Fruit fly (Drosophila melanogaster) whole organism, adult: Measurements from ENCODE around the gene CG6770.

Experiments
- CG12768 ChIP-seq: fragments of 200-800 bp; sonication (Bioruptor generic); optimal IDR thresholded peaks from 2 replicates; lab custom pipeline; 2017; ENCODE audit warnings: missing biosample characterization, missing genetic modification characterization, mild to moderate bottlenecking, moderate library complexity, missing genetic modification reagents
- CG1620 ChIP-seq: fragments of 200-800 bp; sonication (Bioruptor generic); optimal IDR thresholded peaks from 2 replicates; lab custom pipeline; 2016; ENCODE audit warnings: missing biosample characterization, missing genetic modification characterization
- CG33017 ChIP-seq: fragments of 200-800 bp; sonication (Bioruptor generic); optimal IDR thresholded peaks from 2 replicates; lab custom pipeline; 2018; ENCODE audit warnings: missing biosample characterization, mild to moderate bottlenecking, missing genetic modification characterization, moderate library complexity
- CG7045 ChIP-seq: fragments of 200-800 bp; sonication (Bioruptor generic); optimal IDR thresholded peaks from 2 replicates; lab custom pipeline; 2017; ENCODE audit warnings: missing biosample characterization, mild to moderate bottlenecking, missing genetic modification characterization
- Crg-1 ChIP-seq: fragments of 200-800 bp; sonication (Bioruptor generic); optimal IDR thresholded peaks from 2 replicates; lab custom pipeline; 2016; ENCODE audit warnings: missing biosample characterization, missing genetic modification characterization
- Mnt ChIP-seq: fragments of 200-800 bp; sonication (Bioruptor generic); optimal IDR thresholded peaks from 2 replicates; lab custom pipeline; 2016; ENCODE audit warnings: missing biosample characterization, mild to moderate bottlenecking, missing genetic modification characterization
- bab1 ChIP-seq: fragments of 200-800 bp; sonication (Bioruptor generic); optimal IDR thresholded peaks from 3 replicates; lab custom pipeline; 2019; ENCODE audit warnings: missing biosample characterization, mild to moderate bottlenecking, missing genetic modification characterization, moderate library complexity
- cnc ChIP-seq, 2 experiments: fragments of >200 bp; optimal IDR thresholded peaks; 2 replicates each; lab custom pipeline; 2017
- kay ChIP-seq: fragments of 200-800 bp; sonication (Bioruptor generic); peaks from one replicate; lab custom pipeline; 2016; ENCODE audit warnings: missing biosample characterization, missing genetic modification characterization, borderline replicate concordance
- ovo ChIP-seq: fragments of 200-800 bp; sonication (Bioruptor generic); optimal IDR thresholded peaks from 2 replicates; lab custom pipeline; 2016; ENCODE audit warnings: missing biosample characterization, missing genetic modification characterization
- toe ChIP-seq: fragments of 200-800 bp; sonication (Bioruptor generic); optimal IDR thresholded peaks from 2 replicates; lab custom pipeline; 2016; ENCODE audit warnings: missing biosample characterization, missing genetic modification characterization

DNA sequence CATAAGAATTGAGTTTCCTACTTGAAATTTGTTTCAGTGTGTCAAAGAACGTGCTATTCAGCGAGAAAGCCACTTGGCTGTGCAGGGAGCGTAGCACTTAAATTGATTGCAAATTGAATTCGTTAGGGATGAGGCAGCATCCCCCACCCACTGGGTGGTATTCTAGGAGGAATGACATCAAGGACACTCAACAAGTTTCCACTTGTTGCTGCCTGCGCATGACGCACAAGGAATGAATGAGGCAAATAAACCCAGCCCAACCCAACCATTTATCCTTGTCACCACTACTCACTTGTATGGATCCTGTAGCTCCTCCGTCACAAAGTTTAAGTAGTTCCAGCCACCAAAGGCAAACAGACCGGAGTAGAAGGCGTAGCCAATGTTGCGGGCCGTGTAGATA lies 7.4 kb upstream of the CG6770 start:
- TF ChIP-seq CG7045: no peak
- no peak for TF ChIP-seq ovo (GFP tag; lab: Kevin White, UChicago)
- TF ChIP-seq toe (GFP tag; lab: Kevin White, UChicago): no peak
- no peak for TF ChIP-seq CG33017 (tag; lab: Kevin White, UChicago)
- TF ChIP-seq Mnt: no peak
- no peak for TF ChIP-seq CG12768
- no peak for TF ChIP-seq bab1 (GFP tag; lab: Kevin White, UChicago)
- no peak for TF ChIP-seq Crg-1 (GFP tag; lab: Kevin White, UChicago)
- TF ChIP-seq cnc (optimal IDR thresholded peaks at IDR 0.05; lab: Kevin White, UChicago): no peak
- no peak for TF ChIP-seq CG1620 (GFP tag; lab: Kevin White, UChicago)
- no peak for TF ChIP-seq kay (GFP tag; lab: Kevin White, UChicago)
